Fruit fly (Drosophila melanogaster): ENCODE results near the gene CG17129.

The CG17129 gene

dm6 chr3L:727190-727589 is 47.1 kb upstream of the CG17129 start:
- no peak for TF ChIP-seq br (GFP tag; optimal IDR thresholded peaks at IDR 0.05)
- no peak for TF ChIP-seq pan (optimal IDR thresholded peaks at IDR 0.05)
- peak; percentile 37 for TF ChIP-seq h (GFP tag; optimal IDR thresholded peaks at IDR 0.05)
- no peak for TF ChIP-seq lola (GFP tag; optimal IDR thresholded peaks at IDR 0.05)
- TF ChIP-seq OdsH (GFP tag; optimal IDR thresholded peaks at IDR 0.05), result peak; percentile 4
- no peak for TF ChIP-seq GATAd (GFP tag; optimal IDR thresholded peaks at IDR 0.05)
- TF ChIP-seq Mio (GFP tag; optimal IDR thresholded peaks at IDR 0.05), result no peak
- no peak for TF ChIP-seq usp (GFP tag; optimal IDR thresholded peaks at IDR 0.05)
- no peak for TF ChIP-seq N (GFP tag; optimal IDR thresholded peaks at IDR 0.05)
- peak; percentile 2 for TF ChIP-seq dmrt93B (GFP tag; optimal IDR thresholded peaks at IDR 0.05)
- peak in 1 of 2 experiments; percentile 45 for TF ChIP-seq foxo (GFP tag; optimal IDR thresholded peaks at IDR 0.05)
- TF ChIP-seq CrebA (GFP tag; optimal IDR thresholded peaks at IDR 0.05; ENCODE audit: borderline replicate concordance), result no peak
- no peak for TF ChIP-seq tai (GFP tag; optimal IDR thresholded peaks at IDR 0.05)
- peak; percentile 39 for TF ChIP-seq fru (GFP tag; optimal IDR thresholded peaks at IDR 0.05)
- TF ChIP-seq Rel (GFP tag; optimal IDR thresholded peaks at IDR 0.05), result no peak
- TF ChIP-seq Rel (tag; optimal IDR thresholded peaks at IDR 0.05), result no peak

DNA sequence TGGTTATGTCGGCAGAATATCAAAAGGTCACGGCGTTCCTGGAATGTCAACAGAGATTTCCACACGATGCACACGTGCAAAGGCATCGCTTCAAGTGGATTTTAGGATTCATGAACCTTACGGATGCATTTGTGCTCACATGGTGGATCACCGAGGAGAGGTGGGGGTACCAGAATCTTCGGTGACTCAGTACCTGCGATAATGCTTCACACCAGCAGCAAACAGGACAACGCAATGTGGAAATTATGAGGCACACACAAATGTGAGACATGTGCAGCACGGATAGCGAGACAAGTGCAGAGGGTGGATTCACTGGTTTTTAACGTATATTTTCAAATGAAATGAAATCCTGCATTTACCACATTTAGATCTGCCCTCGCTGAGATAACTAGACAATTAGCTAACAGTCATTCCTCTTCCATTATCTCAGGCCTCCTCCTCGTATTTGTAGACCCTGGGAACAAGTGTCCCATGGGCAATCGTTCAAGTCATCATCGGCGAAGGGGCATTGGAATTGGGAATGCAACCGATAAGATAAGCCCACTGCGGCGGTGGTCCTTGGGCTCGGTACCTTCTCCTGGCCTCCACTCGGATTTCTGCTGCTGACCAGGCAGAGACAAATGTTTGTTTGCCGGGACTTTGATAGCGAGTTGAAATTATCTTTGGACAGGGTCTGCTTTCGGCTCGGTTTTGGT is 46.5 kb upstream of the CG17129 start:
- TF ChIP-seq h (GFP tag; optimal IDR thresholded peaks at IDR 0.05) (no peak), rgr (GFP tag; optimal IDR thresholded peaks at IDR 0.05) (no peak)

DNA sequence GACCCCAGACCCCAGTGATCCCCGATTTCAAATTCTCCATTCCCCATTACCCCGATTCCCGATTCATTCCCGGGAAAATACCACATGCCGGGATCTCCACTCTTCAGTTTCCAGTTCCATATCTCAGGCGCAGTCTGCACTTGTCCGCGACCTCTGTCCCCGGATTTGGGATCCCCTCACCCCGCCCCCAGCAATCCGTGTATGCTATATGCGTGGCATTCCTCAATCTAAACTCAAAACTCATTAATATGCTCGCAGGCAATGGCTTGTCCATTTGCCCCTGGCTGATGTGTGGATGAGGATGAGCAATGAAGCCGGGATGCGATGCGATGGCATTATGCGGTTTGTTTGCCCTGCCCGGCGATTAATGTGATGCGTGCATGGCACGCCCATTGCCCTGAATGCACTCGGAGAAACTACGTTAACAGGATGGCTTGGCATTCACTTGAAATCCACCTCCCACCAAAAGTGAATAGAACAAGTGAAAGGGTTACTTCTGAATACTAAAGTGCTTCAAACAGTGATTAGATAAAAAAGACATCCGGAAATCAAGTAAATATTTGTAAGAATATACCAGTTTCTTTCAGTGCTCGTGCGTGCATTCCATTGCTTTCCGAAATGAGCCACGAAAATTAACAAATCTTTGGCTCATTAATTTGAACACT is 45.5 kb upstream of the CG17129 start:
- TF ChIP-seq CG32264 (GFP tag; optimal IDR thresholded peaks at IDR 0.05) (peak; percentile 71), h (GFP tag; optimal IDR thresholded peaks at IDR 0.05) (peak; percentile 89), Myc (optimal IDR thresholded peaks at IDR 0.05) (no peak), HLH106 (tag; optimal IDR thresholded peaks at IDR 0.05) (peak; percentile 75), Mio (GFP tag; optimal IDR thresholded peaks at IDR 0.05) (peak; percentile 3), dsf (GFP tag; optimal IDR thresholded peaks at IDR 0.05; ENCODE audit: borderline replicate concordance) (no peak), Abd-B (GFP tag; optimal IDR thresholded peaks at IDR 0.05) (no peak), lola (GFP tag; optimal IDR thresholded peaks at IDR 0.05) (no peak), Hr83 (GFP tag; optimal IDR thresholded peaks at IDR 0.05; ENCODE audit: poor library complexity, severe bottlenecking) (peak; percentile 11), Sp1 (GFP tag; optimal IDR thresholded peaks at IDR 0.05) (peak; percentile 82), pan (optimal IDR thresholded peaks at IDR 0.05) (no peak), brk (GFP tag; optimal IDR thresholded peaks at IDR 0.05) (peak; percentile 73), sage (GFP tag; optimal IDR thresholded peaks at IDR 0.05) (peak; percentile 70), foxo (GFP tag; optimal IDR thresholded peaks at IDR 0.05) (peak in 1 of 2 experiments; percentile 89), fru (GFP tag; optimal IDR thresholded peaks at IDR 0.05) (peak; percentile 87), usp (GFP tag; optimal IDR thresholded peaks at IDR 0.05) (no peak), Vsx2 (GFP tag; optimal IDR thresholded peaks at IDR 0.05; ENCODE audit: partially characterized antibody) (no peak), Dif (GFP tag; optimal IDR thresholded peaks at IDR 0.05; ENCODE audit: partially characterized antibody) (no peak), Hnf4 (GFP tag; optimal IDR thresholded peaks at IDR 0.05) (peak; percentile 85), GATAd (GFP tag; optimal IDR thresholded peaks at IDR 0.05) (no peak), woc (GFP tag; optimal IDR thresholded peaks at IDR 0.05) (peak; percentile 64), psq (GFP tag; optimal IDR thresholded peaks at IDR 0.05) (peak; percentile 70), Jra (GFP tag; optimal IDR thresholded peaks at IDR 0.05) (peak; percentile 52), Dfd (GFP tag; optimal IDR thresholded peaks at IDR 0.05) (no peak), dmrt93B (GFP tag; optimal IDR thresholded peaks at IDR 0.05) (peak; percentile 62), rgr (GFP tag; optimal IDR thresholded peaks at IDR 0.05) (peak; percentile 87), sv (GFP tag; optimal IDR thresholded peaks at IDR 0.05) (peak; percentile 53), CrebA (GFP tag; optimal IDR thresholded peaks at IDR 0.05; ENCODE audit: borderline replicate concordance) (peak; percentile 33), jim (GFP tag; optimal IDR thresholded peaks at IDR 0.05) (no peak), Rel (GFP tag; optimal IDR thresholded peaks at IDR 0.05) (no peak), Rel (tag; optimal IDR thresholded peaks at IDR 0.05) (peak; percentile 85), N (GFP tag; optimal IDR thresholded peaks at IDR 0.05) (no peak), CG9705 (GFP tag; optimal IDR thresholded peaks at IDR 0.05) (no peak), Hr78 (GFP tag; optimal IDR thresholded peaks at IDR 0.05) (no peak), OdsH (GFP tag; optimal IDR thresholded peaks at IDR 0.05) (peak; percentile 84), tai (GFP tag; optimal IDR thresholded peaks at IDR 0.05) (peak; percentile 24), dl (GFP tag; optimal IDR thresholded peaks at IDR 0.05; ENCODE audit: insufficient read depth in 1 of 2, partially characterized antibody in 2 of 2) (no peak), ey (GFP tag; optimal IDR thresholded peaks at IDR 0.05) (peak; percentile 87), br (GFP tag; optimal IDR thresholded peaks at IDR 0.05) (peak; percentile 83)
